Worm (Caenorhabditis elegans) whole organism, mixed stage, embryonic: ENCODE results near the gene metl-13.
A peak's percentile ranks its signal among the peaks of the same experiment; 100 is the strongest.

Experiments used
- M03D4.4 ChIP-seq: sonication (generic microtip); optimal IDR thresholded peaks from 2 replicates; lab custom pipeline; 2017; ENCODE audit warnings: mild to moderate bottlenecking, missing genetic modification characterization, missing compliant biosample characterization
- bed-3 ChIP-seq: fragments of 200-800 bp; sonication (Bioruptor generic); optimal IDR thresholded peaks from 3 replicates; lab custom pipeline; 2018; ENCODE audit warnings: mild to moderate bottlenecking, missing genetic modification characterization, moderate library complexity, missing compliant biosample characterization
- blmp-1 ChIP-seq: fragments of 150-350 bp; optimal IDR thresholded peaks from 2 replicates; lab custom pipeline; 2014; ENCODE audit warnings: missing biosample characterization, missing genetic modification characterization
- ceh-39 ChIP-seq: fragments of 150-350 bp; optimal IDR thresholded peaks from 2 replicates; lab custom pipeline; 2014; ENCODE audit warnings: missing biosample characterization, missing genetic modification characterization
- ceh-43 ChIP-seq: fragments of 200-800 bp; sonication (Bioruptor generic); optimal IDR thresholded peaks from 2 replicates; lab custom pipeline; 2018; ENCODE audit warnings: mild to moderate bottlenecking, missing genetic modification characterization, moderate library complexity, missing compliant biosample characterization
- ceh-83 ChIP-seq: fragments of 200-800 bp; sonication (Bioruptor generic); optimal IDR thresholded peaks from 2 replicates; lab custom pipeline; 2018; ENCODE audit warnings: mild to moderate bottlenecking, missing genetic modification characterization, missing compliant biosample characterization
- ces-1 ChIP-seq: fragments of 150-350 bp; optimal IDR thresholded peaks from 2 replicates; lab custom pipeline; 2014; ENCODE audit warnings: missing biosample characterization, missing genetic modification reagents, missing genetic modification characterization
- cnd-1 ChIP-seq: fragments of 200-800 bp; sonication (Bioruptor generic); optimal IDR thresholded peaks from 2 replicates; lab custom pipeline; 2018; ENCODE audit warnings: mild to moderate bottlenecking, missing genetic modification characterization, missing compliant biosample characterization
- drap-1 ChIP-seq: fragments of 200-800 bp; sonication (Bioruptor generic); optimal IDR thresholded peaks from 3 replicates; lab custom pipeline; 2018; ENCODE audit warnings: mild to moderate bottlenecking, missing genetic modification characterization, missing compliant biosample characterization
- elt-1 ChIP-seq: sonication (generic microtip); optimal IDR thresholded peaks from 2 replicates; lab custom pipeline; 2017; ENCODE audit warnings: missing genetic modification characterization, mild to moderate bottlenecking, missing compliant biosample characterization, antibody characterized with exemption, moderate library complexity, borderline replicate concordance; ENCODE audit not compliant: insufficient read depth
- elt-3 ChIP-seq: fragments of 150-350 bp; optimal IDR thresholded peaks from 2 replicates; lab custom pipeline; 2014; ENCODE audit warnings: missing biosample characterization, missing genetic modification characterization
- flh-1 ChIP-seq: fragments of 200-800 bp; sonication (Bioruptor generic); optimal IDR thresholded peaks from 2 replicates; lab custom pipeline; 2018; ENCODE audit warnings: mild to moderate bottlenecking, missing genetic modification characterization, moderate library complexity, missing compliant biosample characterization
- ham-2 ChIP-seq: fragments of 200-800 bp; sonication (Bioruptor generic); optimal IDR thresholded peaks from 2 replicates; lab custom pipeline; 2018; ENCODE audit warnings: mild to moderate bottlenecking, missing genetic modification characterization, missing compliant biosample characterization
- hlh-1 ChIP-seq: fragments of 150-350 bp; optimal IDR thresholded peaks from 2 replicates; lab custom pipeline; 2014; ENCODE audit warnings: missing biosample characterization, missing genetic modification reagents, missing genetic modification characterization
- lin-13 ChIP-seq: fragments of 150-350 bp; optimal IDR thresholded peaks from 2 replicates; lab custom pipeline; 2014; ENCODE audit warnings: missing biosample characterization, missing genetic modification characterization
- lin-32 ChIP-seq: fragments of 200-800 bp; sonication (Bioruptor generic); optimal IDR thresholded peaks from 2 replicates; lab custom pipeline; 2018; ENCODE audit warnings: mild to moderate bottlenecking, missing genetic modification characterization, missing compliant biosample characterization
- lsy-2 ChIP-seq: fragments of 150-350 bp; optimal IDR thresholded peaks from 2 replicates; lab custom pipeline; 2014; ENCODE audit warnings: missing biosample characterization, missing genetic modification characterization
- mab-5 ChIP-seq: fragments of 150-350 bp; optimal IDR thresholded peaks from 2 replicates; lab custom pipeline; 2014; ENCODE audit warnings: missing biosample characterization, missing genetic modification characterization
- mep-1 ChIP-seq: fragments of 150-350 bp; optimal IDR thresholded peaks from 2 replicates; lab custom pipeline; 2017; ENCODE audit warnings: missing biosample characterization, missing genetic modification reagents, missing genetic modification characterization, inconsistent platforms
- mls-2 ChIP-seq: sonication (generic microtip); optimal IDR thresholded peaks from 2 replicates; lab custom pipeline; 2016; ENCODE audit warnings: mild to moderate bottlenecking, missing genetic modification characterization, moderate library complexity, missing compliant biosample characterization
- nhr-12 ChIP-seq: fragments of 150-350 bp; optimal IDR thresholded peaks from 2 replicates; lab custom pipeline; 2014; ENCODE audit warnings: missing biosample characterization, missing genetic modification characterization
- nhr-2 ChIP-seq: fragments of 150-350 bp; optimal IDR thresholded peaks from 2 replicates; lab custom pipeline; 2014; ENCODE audit warnings: missing biosample characterization, missing genetic modification characterization
- nhr-237 ChIP-seq: fragments of 150-350 bp; optimal IDR thresholded peaks from 2 replicates; lab custom pipeline; 2014; ENCODE audit warnings: missing biosample characterization, missing genetic modification characterization
- nhr-28 ChIP-seq: fragments of 150-350 bp; optimal IDR thresholded peaks from 2 replicates; lab custom pipeline; 2014; ENCODE audit warnings: missing biosample characterization, missing genetic modification characterization
- nhr-76 ChIP-seq: sonication (generic microtip); optimal IDR thresholded peaks from 2 replicates; lab custom pipeline; 2017; ENCODE audit warnings: missing biosample characterization, missing genetic modification characterization
- pha-4 ChIP-seq: fragments of 150-350 bp; optimal IDR thresholded peaks from 2 replicates; lab custom pipeline; 2018; ENCODE audit warnings: missing biosample characterization, missing genetic modification reagents, missing genetic modification characterization
- sem-2 ChIP-seq: fragments of 200-800 bp; sonication (Bioruptor generic); optimal IDR thresholded peaks from 2 replicates; lab custom pipeline; 2018; ENCODE audit warnings: mild to moderate bottlenecking, missing genetic modification characterization, missing compliant biosample characterization
- snpc-4 ChIP-seq: fragments of 150-350 bp; optimal IDR thresholded peaks from 2 replicates; lab custom pipeline; 2014; ENCODE audit warnings: missing biosample characterization, missing genetic modification characterization
- sptf-1 ChIP-seq: sonication (generic microtip); optimal IDR thresholded peaks from 2 replicates; lab custom pipeline; 2017; ENCODE audit warnings: mild to moderate bottlenecking, missing genetic modification characterization, moderate library complexity, missing compliant biosample characterization
- tbx-8 ChIP-seq: fragments of 200-800 bp; sonication (Bioruptor generic); optimal IDR thresholded peaks from 2 replicates; lab custom pipeline; 2018; ENCODE audit warnings: mild to moderate bottlenecking, missing genetic modification characterization, moderate library complexity, missing compliant biosample characterization
- unc-120 ChIP-seq: sonication (generic microtip); optimal IDR thresholded peaks from 2 replicates; lab custom pipeline; 2017; ENCODE audit warnings: missing genetic modification characterization, missing compliant biosample characterization; ENCODE audit not compliant: poor library complexity, severe bottlenecking
- unc-39 ChIP-seq: fragments of 150-350 bp; optimal IDR thresholded peaks from 2 replicates; lab custom pipeline; 2014; ENCODE audit warnings: missing biosample characterization, missing genetic modification characterization
- unc-62 ChIP-seq: fragments of 150-350 bp; optimal IDR thresholded peaks from 2 replicates; lab custom pipeline; 2014; ENCODE audit warnings: missing biosample characterization, missing genetic modification reagents, missing genetic modification characterization
- zip-8 ChIP-seq: fragments of 150-350 bp; optimal IDR thresholded peaks from 2 replicates; lab custom pipeline; 2014; ENCODE audit warnings: missing biosample characterization, missing genetic modification characterization
- ztf-11 ChIP-seq: fragments of 150-350 bp; optimal IDR thresholded peaks from 2 replicates; lab custom pipeline; 2014; ENCODE audit warnings: missing biosample characterization, missing genetic modification characterization

The metl-13 gene

ce11 chrIV:6645867-6646655, 11.2 kb downstream of the metl-13 start, which contains the start of gene hil-7:
hil-7 (plus strand) TSS chrIV:6646312.
- TF ChIP-seq nhr-12 (tag; lab: Kevin White, UChicago) (no peak), ceh-83 (GFP tag; lab: Kevin White, UChicago) (no peak), unc-120 (peak; percentile 100), nhr-2 (tag; lab: Kevin White, UChicago) (peak; percentile 21), hlh-1 (tag; lab: Kevin White, UChicago) (peak; percentile 90), zip-8 (no peak), elt-3 (tag; lab: Kevin White, UChicago) (no peak), mep-1 (tag; lab: Kevin White, UChicago) (peak; percentile 44), snpc-4 (tag; lab: Kevin White, UChicago) (no peak), lsy-2 (tag; lab: Kevin White, UChicago) (peak; percentile 74), sem-2 (GFP tag; lab: Kevin White, UChicago) (no peak), ces-1 (GFP tag; lab: Kevin White, UChicago) (peak; percentile 89), ceh-43 (peak; percentile 34), ham-2 (peak; percentile 96), nhr-237 (tag; lab: Kevin White, UChicago) (peak; percentile 59), ztf-11 (tag; lab: Kevin White, UChicago) (peak; percentile 82), elt-1 (tag; lab: Kevin White, UChicago) (no peak), mls-2 (tag; lab: Kevin White, UChicago) (peak; percentile 79), bed-3 (GFP tag; lab: Kevin White, UChicago) (no peak), unc-62 (GFP tag; lab: Kevin White, UChicago) (peak; percentile 88), drap-1 (peak; percentile 65), mab-5 (peak; percentile 73), cnd-1 (tag; lab: Kevin White, UChicago) (peak; percentile 58), tbx-8 (GFP tag; lab: Kevin White, UChicago) (no peak), lin-32 (GFP tag; lab: Kevin White, UChicago) (peak; percentile 7), flh-1 (GFP tag; lab: Kevin White, UChicago) (no peak), nhr-76 (tag; lab: Kevin White, UChicago) (no peak), unc-39 (tag; lab: Kevin White, UChicago) (peak; percentile 79), M03D4.4 (tag; lab: Kevin White, UChicago) (peak; percentile 28), blmp-1 (tag; lab: Kevin White, UChicago) (peak; percentile 29), pha-4 (peak; percentile 93), ceh-39 (tag; lab: Kevin White, UChicago) (no peak), lin-13 (tag; lab: Kevin White, UChicago) (no peak), sptf-1 (peak; percentile 58), nhr-28 (no peak)

- TF ChIP-seq ces-1 (GFP tag; lab: Kevin White, UChicago), result peak; percentile 28
- TF ChIP-seq ceh-39 (tag; lab: Kevin White, UChicago), result no peak
- TF ChIP-seq lsy-2 (tag; lab: Kevin White, UChicago), result peak; percentile 27
- TF ChIP-seq ceh-43, result peak; percentile 70
Observed at ce11 chrIV:6646905-6647304, 12.0 kb downstream of the metl-13 start.

- TF ChIP-seq drap-1 (peak; percentile 35), pha-4 (peak; percentile 44), mep-1 (tag; lab: Kevin White, UChicago) (peak; percentile 50), unc-120 (peak; percentile 77), flh-1 (GFP tag; lab: Kevin White, UChicago) (no peak), lsy-2 (tag; lab: Kevin White, UChicago) (peak; percentile 47), cnd-1 (tag; lab: Kevin White, UChicago) (peak; percentile 37), lin-13 (tag; lab: Kevin White, UChicago) (no peak), elt-3 (tag; lab: Kevin White, UChicago) (no peak), mls-2 (tag; lab: Kevin White, UChicago) (peak; percentile 84), mab-5 (peak; percentile 77), sptf-1 (peak; percentile 54), M03D4.4 (tag; lab: Kevin White, UChicago) (peak; percentile 58), ces-1 (GFP tag; lab: Kevin White, UChicago) (peak; percentile 99), ztf-11 (tag; lab: Kevin White, UChicago) (peak; percentile 48), ceh-43 (peak; percentile 12), ham-2 (peak; percentile 25), tbx-8 (GFP tag; lab: Kevin White, UChicago) (no peak), nhr-237 (tag; lab: Kevin White, UChicago) (peak; percentile 67), unc-62 (GFP tag; lab: Kevin White, UChicago) (peak; percentile 96), elt-1 (tag; lab: Kevin White, UChicago) (no peak)
Observed at ce11 chrIV:6648625-6649024, 13.7 kb downstream of the metl-13 start.
